Fruit fly (Drosophila melanogaster) whole organism, adult: ENCODE data around the gene CG15252.

Experiments used
- CG11617 ChIP-seq: fragments of 200-800 bp; sonication (Bioruptor generic); optimal IDR thresholded peaks from 2 replicates; lab custom pipeline; 2017; ENCODE audit warnings: mild to moderate bottlenecking, missing biosample characterization, missing genetic modification reagents, missing genetic modification characterization
- CG12768 ChIP-seq: fragments of 200-800 bp; sonication (Bioruptor generic); optimal IDR thresholded peaks from 2 replicates; lab custom pipeline; 2017; ENCODE audit warnings: missing biosample characterization, missing genetic modification characterization, mild to moderate bottlenecking, moderate library complexity, missing genetic modification reagents
- CG1620 ChIP-seq: fragments of 200-800 bp; sonication (Bioruptor generic); optimal IDR thresholded peaks from 2 replicates; lab custom pipeline; 2016; ENCODE audit warnings: missing biosample characterization, missing genetic modification characterization
- Crg-1 ChIP-seq: fragments of 200-800 bp; sonication (Bioruptor generic); optimal IDR thresholded peaks from 2 replicates; lab custom pipeline; 2016; ENCODE audit warnings: missing biosample characterization, missing genetic modification characterization
- Hr96 ChIP-seq: fragments of 200-800 bp; sonication (Bioruptor generic); optimal IDR thresholded peaks from 2 replicates; lab custom pipeline; 2016; ENCODE audit warnings: missing biosample characterization, missing genetic modification characterization
- Mnt ChIP-seq: fragments of 200-800 bp; sonication (Bioruptor generic); optimal IDR thresholded peaks from 2 replicates; lab custom pipeline; 2016; ENCODE audit warnings: missing biosample characterization, mild to moderate bottlenecking, missing genetic modification characterization
- cic ChIP-seq: fragments of 200-800 bp; sonication (Bioruptor generic); optimal IDR thresholded peaks from 2 replicates; lab custom pipeline; 2017; ENCODE audit warnings: missing biosample characterization, mild to moderate bottlenecking, missing genetic modification characterization, moderate library complexity
- cnc ChIP-seq, 2 experiments: fragments of >200 bp; optimal IDR thresholded peaks; 2 replicates each; lab custom pipeline; 2017
- kay ChIP-seq: fragments of 200-800 bp; sonication (Bioruptor generic); peaks from one replicate; lab custom pipeline; 2016; ENCODE audit warnings: missing biosample characterization, missing genetic modification characterization, borderline replicate concordance
- ovo ChIP-seq: fragments of 200-800 bp; sonication (Bioruptor generic); optimal IDR thresholded peaks from 2 replicates; lab custom pipeline; 2016; ENCODE audit warnings: missing biosample characterization, missing genetic modification characterization
- pad ChIP-seq: fragments of 200-800 bp; sonication (Bioruptor generic); optimal IDR thresholded peaks from 3 replicates; lab custom pipeline; 2017; ENCODE audit warnings: missing biosample characterization, missing genetic modification characterization, mild to moderate bottlenecking, moderate library complexity, missing genetic modification reagents
- toe ChIP-seq: fragments of 200-800 bp; sonication (Bioruptor generic); optimal IDR thresholded peaks from 2 replicates; lab custom pipeline; 2016; ENCODE audit warnings: missing biosample characterization, missing genetic modification characterization

DNA sequence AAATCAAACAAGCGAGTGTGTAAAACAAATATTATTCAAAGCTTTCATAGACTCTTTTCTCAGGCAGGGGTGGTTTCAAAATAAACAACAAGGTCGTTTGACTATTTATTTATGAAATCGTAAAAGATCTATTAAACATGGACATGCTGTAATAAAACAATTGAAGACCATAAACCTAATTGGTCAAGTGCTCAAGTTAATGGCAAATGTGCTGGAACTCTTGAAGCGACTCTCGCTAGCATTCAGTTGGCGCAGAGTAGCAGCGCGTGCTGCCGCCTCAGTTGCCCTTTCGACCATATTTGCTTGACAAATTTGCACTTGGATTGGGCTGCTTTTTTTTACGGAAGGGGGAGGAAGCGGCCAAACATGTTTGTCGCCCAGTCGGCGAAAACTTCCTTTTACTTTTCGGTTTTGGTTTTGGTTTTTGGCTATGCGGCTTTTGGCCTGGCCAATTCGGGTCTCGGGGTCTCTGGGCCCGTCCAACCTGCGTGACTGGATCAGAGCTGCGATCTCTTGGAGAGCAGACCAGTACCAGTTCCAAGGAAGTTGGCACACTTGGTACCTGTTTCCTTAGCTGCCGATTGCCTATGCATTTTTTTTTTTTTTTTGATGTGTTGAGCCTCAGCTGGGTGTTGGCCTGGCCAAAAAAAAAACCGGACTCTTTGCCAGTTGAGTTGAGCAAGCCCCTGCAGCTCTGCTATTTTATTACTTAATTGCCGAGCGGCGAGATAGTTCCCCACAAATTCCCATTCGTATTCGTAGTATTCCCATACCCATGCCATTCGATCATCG lies 13.3 kb upstream of the CG15252 start:
- no peak for TF ChIP-seq Mnt (GFP tag; lab: Kevin White, UChicago)
- no peak for TF ChIP-seq ovo
- no peak for TF ChIP-seq toe (GFP tag; lab: Kevin White, UChicago)
- TF ChIP-seq CG1620 (GFP tag; lab: Kevin White, UChicago) = no peak
- no peak for TF ChIP-seq pad (GFP tag; lab: Kevin White, UChicago)
- TF ChIP-seq kay = no peak
- TF ChIP-seq Hr96 (GFP tag; lab: Kevin White, UChicago) = no peak
- TF ChIP-seq Crg-1 = no peak
- no peak for TF ChIP-seq CG11617
- TF ChIP-seq CG12768 (GFP tag; lab: Kevin White, UChicago) = no peak
- TF ChIP-seq cic (GFP tag; lab: Kevin White, UChicago) = no peak
- TF ChIP-seq cnc (optimal IDR thresholded peaks at IDR 0.05; lab: Kevin White, UChicago) = no peak
